Worm (Caenorhabditis elegans) whole organism, young adult: ENCODE results near the gene maoc-1.

Experiments used
- B0261.1 ChIP-seq: sonication (generic microtip); optimal IDR thresholded peaks from 2 replicates; lab custom pipeline; 2016; ENCODE audit warnings: mild to moderate bottlenecking, missing genetic modification characterization, moderate library complexity, missing compliant biosample characterization
- B0336.3 ChIP-seq: fragments of 200-800 bp; sonication (Bioruptor generic); IDR thresholded peaks from 2 replicates; pipeline ENCODE4 v1.3.6; 2022; ENCODE audit warnings: missing genetic modification characterization, missing compliant biosample characterization
- D2030.7 ChIP-seq: fragments of 200-800 bp; sonication (Bioruptor generic); IDR thresholded peaks from 2 replicates; pipeline ENCODE4 v1.3.6; 2022; ENCODE audit warnings: missing genetic modification reagents, missing genetic modification characterization, missing compliant biosample characterization
- F23B12.7 ChIP-seq: sonication (generic microtip); optimal IDR thresholded peaks from 2 replicates; lab custom pipeline; 2017; ENCODE audit warnings: missing genetic modification characterization, mild to moderate bottlenecking, missing compliant biosample characterization, antibody characterized with exemption, moderate library complexity; ENCODE audit not compliant: insufficient read depth
- F57A8.1 ChIP-seq: fragments of 200-800 bp; sonication (Bioruptor generic); optimal IDR thresholded peaks from 2 replicates; lab custom pipeline; 2018; ENCODE audit warnings: mild to moderate bottlenecking, missing genetic modification characterization, moderate library complexity, missing compliant biosample characterization
- F57C9.4 ChIP-seq: sonication (generic microtip); optimal IDR thresholded peaks from 2 replicates; lab custom pipeline; 2017; ENCODE audit warnings: mild to moderate bottlenecking, missing genetic modification characterization, missing compliant biosample characterization
- Y53F4B.3 ChIP-seq: fragments of 200-800 bp; sonication (Bioruptor generic); IDR thresholded peaks from 2 replicates; pipeline ENCODE4 v1.3.6; 2022; ENCODE audit warnings: missing genetic modification reagents, missing genetic modification characterization, missing compliant biosample characterization
- Y53G8AR.9 ChIP-seq: fragments of 200-800 bp; sonication (Bioruptor generic); conservative IDR thresholded peaks from 2 replicates; pipeline ENCODE4 v1.3.6; 2022; ENCODE audit warnings: missing genetic modification reagents, missing genetic modification characterization, missing compliant biosample characterization
- Y56A3A.18 ChIP-seq: fragments of 200-800 bp; sonication (Bioruptor generic); IDR thresholded peaks from 2 replicates; pipeline ENCODE4 v1.3.6; 2022; ENCODE audit warnings: missing genetic modification reagents, missing genetic modification characterization, missing compliant biosample characterization
- Y95B8A.8 ChIP-seq: fragments of 200-800 bp; sonication (Bioruptor generic); IDR thresholded peaks from 2 replicates; pipeline ENCODE4 v1.3.6; 2022; ENCODE audit warnings: missing genetic modification reagents, missing genetic modification characterization, missing compliant biosample characterization
- ama-1 ChIP-seq, 3 experiments: fragments of 150-350 bp in 1 of 3; sonication (generic microtip) in 2 of 3; optimal IDR thresholded peaks; 2 replicates each; lab custom pipeline; 2014 to 2018; ENCODE audit warnings: missing biosample characterization in 2 of 3, missing genetic modification characterization in 2 of 3, missing genetic modification reagents in 2 of 3
- attf-5 ChIP-seq: fragments of 200-800 bp; sonication (Bioruptor generic); optimal IDR thresholded peaks from 2 replicates; lab custom pipeline; 2018; ENCODE audit warnings: mild to moderate bottlenecking, missing genetic modification characterization, missing compliant biosample characterization
- attf-6 ChIP-seq: fragments of 200-800 bp; sonication (Bioruptor generic); IDR thresholded peaks from 2 replicates; pipeline ENCODE4 v1.3.6; 2022; ENCODE audit warnings: missing genetic modification reagents, missing genetic modification characterization, missing compliant biosample characterization
- ccch-3 ChIP-seq: fragments of 200-800 bp; sonication (Bioruptor generic); optimal IDR thresholded peaks from 2 replicates; lab custom pipeline; 2018; ENCODE audit warnings: mild to moderate bottlenecking, missing genetic modification characterization, missing compliant biosample characterization
- cebp-2 ChIP-seq: fragments of 200-800 bp; sonication (Bioruptor generic); IDR thresholded peaks from 2 replicates; pipeline ENCODE4 v1.3.6; 2022; ENCODE audit warnings: missing genetic modification characterization, missing compliant biosample characterization
- ceh-100 ChIP-seq: fragments of 200-800 bp; sonication (Bioruptor generic); IDR thresholded peaks from 2 replicates; pipeline ENCODE4 v1.3.6; 2022; ENCODE audit warnings: missing genetic modification reagents, missing genetic modification characterization, missing compliant biosample characterization
- egl-18 ChIP-seq: fragments of 200-800 bp; sonication (Bioruptor generic); IDR thresholded peaks from 2 replicates; pipeline ENCODE4 v1.3.6; 2022; ENCODE audit warnings: missing genetic modification reagents, missing genetic modification characterization, missing compliant biosample characterization
- egrh-3 ChIP-seq: fragments of 200-800 bp; sonication (Bioruptor generic); IDR thresholded peaks from 2 replicates; pipeline ENCODE4 v1.3.6; 2022; ENCODE audit warnings: missing genetic modification reagents, missing genetic modification characterization, missing compliant biosample characterization
- hlh-12 ChIP-seq: sonication (generic microtip); optimal IDR thresholded peaks from 2 replicates; lab custom pipeline; 2016; ENCODE audit warnings: missing genetic modification characterization, missing compliant biosample characterization
- hmg-1.2 ChIP-seq: fragments of 200-800 bp; sonication (Bioruptor generic); IDR thresholded peaks from 2 replicates; pipeline ENCODE4 v1.3.6; 2022; ENCODE audit warnings: missing genetic modification reagents, missing genetic modification characterization, missing compliant biosample characterization
- hsf-1 ChIP-seq: fragments of 200-800 bp; sonication (Bioruptor generic); IDR thresholded peaks from 2 replicates; pipeline ENCODE4 v1.3.6; 2022; ENCODE audit warnings: missing genetic modification reagents, missing genetic modification characterization, missing compliant biosample characterization
- let-607 ChIP-seq, 2 experiments: fragments of 200-800 bp in 1 of 2; sonication (Bioruptor generic) in 1 of 2; sonication (generic microtip) in 1 of 2; optimal IDR thresholded peaks; 2 replicates each; lab custom pipeline; 2016 to 2018; ENCODE audit warnings: mild to moderate bottlenecking in 2 of 2, missing compliant biosample characterization in 2 of 2, missing genetic modification characterization in 2 of 2, moderate library complexity in 2 of 2, missing genotype in 1 of 2
- mel-28 ChIP-seq: sonication (generic microtip); optimal IDR thresholded peaks from 2 replicates; lab custom pipeline; 2016; ENCODE audit warnings: borderline replicate concordance, mild to moderate bottlenecking, missing genetic modification characterization, missing compliant biosample characterization
- nfya-1 ChIP-seq: sonication (generic microtip); optimal IDR thresholded peaks from 2 replicates; lab custom pipeline; 2017; ENCODE audit warnings: antibody characterized with exemption, missing compliant biosample characterization, missing genetic modification characterization, borderline replicate concordance; ENCODE audit not compliant: insufficient read depth
- nfyb-1 ChIP-seq: fragments of 200-800 bp; sonication (Bioruptor generic); IDR thresholded peaks from 2 replicates; pipeline ENCODE4 v1.3.6; 2022; ENCODE audit warnings: missing genetic modification reagents, missing genetic modification characterization, missing compliant biosample characterization
- nhr-27 ChIP-seq: fragments of 200-800 bp; sonication (Bioruptor generic); optimal IDR thresholded peaks from 2 replicates; lab custom pipeline; 2018; ENCODE audit warnings: mild to moderate bottlenecking, missing genetic modification characterization, moderate library complexity, missing compliant biosample characterization
- nhr-80 ChIP-seq: sonication (generic microtip); optimal IDR thresholded peaks from 2 replicates; lab custom pipeline; 2016; ENCODE audit warnings: missing genetic modification characterization, missing compliant biosample characterization
- nhr-90 ChIP-seq: sonication (generic microtip); optimal IDR thresholded peaks from 2 replicates; lab custom pipeline; 2016; ENCODE audit warnings: missing genotype, mild to moderate bottlenecking, missing genetic modification characterization, missing compliant biosample characterization
- rcor-1 ChIP-seq: fragments of 200-800 bp; sonication (Bioruptor generic); IDR thresholded peaks from 2 replicates; pipeline ENCODE4 v1.3.6; 2022; ENCODE audit warnings: missing genetic modification reagents, missing genetic modification characterization, missing compliant biosample characterization
- rec-8 ChIP-seq, 2 experiments: sonication (generic microtip); optimal IDR thresholded peaks; 2 replicates each; lab custom pipeline; 2016; ENCODE audit warnings: mild to moderate bottlenecking in 2 of 2, missing genetic modification characterization in 2 of 2, missing genetic modification reagents in 2 of 2, missing genotype in 2 of 2, missing biosample characterization in 1 of 2, missing compliant biosample characterization in 1 of 2, moderate library complexity in 1 of 2
- tbp1 ChIP-seq: fragments of 200-800 bp; sonication (Bioruptor generic); optimal IDR thresholded peaks from 2 replicates; lab custom pipeline; 2018; ENCODE audit warnings: mild to moderate bottlenecking, missing genetic modification characterization, missing compliant biosample characterization
- tbx-9 ChIP-seq: sonication (generic microtip); optimal IDR thresholded peaks from 2 replicates; lab custom pipeline; 2016; ENCODE audit warnings: borderline replicate concordance, missing genetic modification characterization, inconsistent platforms, missing compliant biosample characterization
- tlf-1 ChIP-seq: fragments of 200-800 bp; sonication (Bioruptor generic); optimal IDR thresholded peaks from 2 replicates; lab custom pipeline; 2018; ENCODE audit warnings: mild to moderate bottlenecking, missing genetic modification characterization, missing compliant biosample characterization
- zim-3 ChIP-seq: sonication (generic microtip); optimal IDR thresholded peaks from 2 replicates; lab custom pipeline; 2017; ENCODE audit warnings: mild to moderate bottlenecking, missing genetic modification characterization, moderate library complexity, missing compliant biosample characterization
- ztf-22 ChIP-seq: fragments of 200-800 bp; sonication (Bioruptor generic); optimal IDR thresholded peaks from 2 replicates; lab custom pipeline; 2018; ENCODE audit warnings: mild to moderate bottlenecking, missing genetic modification characterization, moderate library complexity, missing compliant biosample characterization
- ztf-3 ChIP-seq: fragments of 200-800 bp; sonication (Bioruptor generic); optimal IDR thresholded peaks from 2 replicates; lab custom pipeline; 2018; ENCODE audit warnings: mild to moderate bottlenecking, missing genetic modification characterization, missing compliant biosample characterization

Gene maoc-1

DNA sequence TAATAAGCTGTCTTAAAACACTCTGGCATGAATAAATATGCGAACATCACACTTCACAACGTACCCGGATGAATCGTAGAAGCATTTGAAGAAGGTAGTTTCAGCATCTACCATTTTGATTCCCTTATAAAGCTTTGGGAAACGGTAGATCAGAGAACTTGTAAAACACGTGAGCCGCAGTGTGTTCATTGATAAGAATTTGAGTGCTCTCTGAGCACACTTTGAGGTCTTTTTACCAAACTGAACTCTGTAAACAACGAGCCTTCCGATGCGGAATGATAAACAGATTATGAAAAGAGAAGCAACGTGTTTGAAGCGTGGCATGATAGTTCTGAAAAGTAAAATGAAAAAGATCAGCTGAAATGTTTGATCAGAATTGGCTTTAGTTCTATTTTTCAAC lies 42.2 kb downstream of the maoc-1 start, which contains the start of gene aqp-1:
TSS of gene aqp-1 (minus strand) at position 102 of the 400 bp plus-strand sequence.
- TF ChIP-seq F57A8.1 (GFP tag; lab: Kevin White, UChicago) (no peak), tlf-1 (GFP tag; lab: Kevin White, UChicago) (peak; percentile 7), nhr-80 (tag; lab: Kevin White, UChicago) (peak; percentile 81), ama-1 (optimal IDR thresholded peaks at IDR 0.05; lab: Kevin White, UChicago) (no peak), ama-1 (GFP tag; optimal IDR thresholded peaks at IDR 0.05; lab: Kevin White, UChicago) (no peak), attf-5 (GFP tag; lab: Kevin White, UChicago) (peak; percentile 3), tbp1 (GFP tag; lab: Kevin White, UChicago) (peak; percentile 22), ceh-100 (no peak), egrh-3 (GFP tag; lab: Robert Waterston, UW) (no peak), nfya-1 (tag; lab: Kevin White, UChicago) (no peak), tbx-9 (tag; lab: Kevin White, UChicago) (no peak), ztf-22 (GFP tag; lab: Kevin White, UChicago) (peak; percentile 32), B0336.3 (0 out of 2 replicates have a peak, but pooled peaks have one; percentile 30), nhr-90 (no peak), let-607 (tag; optimal IDR thresholded peaks at IDR 0.05; lab: Kevin White, UChicago) (peak in 1 of 2 experiments; percentile 58)

DNA sequence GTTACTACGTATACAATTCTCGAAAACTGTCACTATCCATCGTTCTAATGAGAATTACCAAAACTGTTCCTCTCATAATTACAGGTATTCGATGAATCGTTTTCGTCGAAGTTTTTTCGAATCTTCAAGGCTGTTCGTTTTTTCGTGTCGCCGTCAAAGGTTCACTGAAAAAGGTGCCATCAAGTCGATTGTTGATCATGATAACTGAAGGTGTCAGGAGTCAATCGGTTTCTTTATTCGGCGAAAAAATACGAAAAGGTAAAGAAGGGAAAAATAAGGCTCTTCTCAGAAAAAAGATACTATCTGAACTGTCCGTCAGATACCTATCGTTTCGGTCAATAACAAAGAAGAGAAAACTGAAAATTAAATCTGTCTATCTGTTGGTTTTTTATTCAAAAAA lies 42.7 kb downstream of the maoc-1 start:
- TF ChIP-seq ama-1 (optimal IDR thresholded peaks at IDR 0.05; lab: Kevin White, UChicago): no peak
- no peak for TF ChIP-seq ama-1 (GFP tag; optimal IDR thresholded peaks at IDR 0.05; lab: Kevin White, UChicago)
- no peak for TF ChIP-seq hlh-12
- TF ChIP-seq Y95B8A.8 (GFP tag; lab: Robert Waterston, UW): no peak
- no peak for TF ChIP-seq F23B12.7 (tag; lab: Kevin White, UChicago)
- TF ChIP-seq attf-6 (GFP tag; lab: Robert Waterston, UW): no peak
- TF ChIP-seq egrh-3 (GFP tag; lab: Robert Waterston, UW): no peak
- TF ChIP-seq rcor-1 (GFP tag; lab: Robert Waterston, UW): no peak
- no peak for TF ChIP-seq mel-28 (tag; lab: Kevin White, UChicago)
- TF ChIP-seq Y56A3A.18: no peak
- no peak for TF ChIP-seq Y53F4B.3 (GFP tag; lab: Robert Waterston, UW)
- no peak for TF ChIP-seq ztf-3
- no peak for TF ChIP-seq nfyb-1 (GFP tag; lab: Robert Waterston, UW)
- TF ChIP-seq nhr-27 (tag; lab: Kevin White, UChicago): no peak
- no peak for TF ChIP-seq F57C9.4 (tag; lab: Kevin White, UChicago)

DNA sequence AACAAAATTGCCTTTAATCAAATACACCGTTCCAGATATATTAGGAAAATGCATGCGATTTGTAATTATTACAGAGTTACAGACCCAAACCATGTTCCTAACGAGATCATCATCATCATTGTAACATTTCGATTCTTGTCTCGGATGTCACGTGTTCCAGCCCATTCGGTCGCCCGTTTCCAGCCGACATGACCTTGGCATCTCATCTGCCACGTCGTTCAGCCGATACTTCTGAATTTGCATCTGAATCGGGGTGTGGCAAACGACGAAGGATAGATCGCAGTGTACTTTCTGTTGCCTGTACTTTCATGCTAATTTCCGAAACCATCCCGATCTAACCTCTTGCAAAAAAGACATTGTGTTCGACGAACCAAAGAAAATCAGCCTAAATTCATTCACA lies 43.6 kb downstream of the maoc-1 start:
- TF ChIP-seq B0261.1 (tag; lab: Kevin White, UChicago): no peak
- no peak for TF ChIP-seq hmg-1.2 (GFP tag; lab: Robert Waterston, UW)
- TF ChIP-seq hsf-1 (GFP tag; lab: Robert Waterston, UW): no peak
- no peak for TF ChIP-seq ccch-3 (GFP tag; lab: Kevin White, UChicago)
- no peak for TF ChIP-seq rec-8 (tag; optimal IDR thresholded peaks at IDR 0.05; lab: Kevin White, UChicago)
- no peak for TF ChIP-seq Y53G8AR.9 (GFP tag; lab: Robert Waterston, UW)
- no peak for TF ChIP-seq cebp-2
- no peak for TF ChIP-seq zim-3 (tag; lab: Kevin White, UChicago)
- TF ChIP-seq egl-18 (GFP tag; lab: Robert Waterston, UW): no peak
- TF ChIP-seq F23B12.7 (tag; lab: Kevin White, UChicago): no peak
- TF ChIP-seq attf-6 (GFP tag; lab: Robert Waterston, UW): no peak
- no peak for TF ChIP-seq let-607 (tag; optimal IDR thresholded peaks at IDR 0.05; lab: Kevin White, UChicago)
- no peak for TF ChIP-seq D2030.7 (GFP tag; lab: Robert Waterston, UW)
- TF ChIP-seq nfyb-1 (GFP tag; lab: Robert Waterston, UW): no peak
- no peak for TF ChIP-seq Y53F4B.3 (GFP tag; lab: Robert Waterston, UW)
